Fruit fly (Drosophila melanogaster): ENCODE measurements around the gene Pli.
A peak's percentile ranks its signal among the peaks of the same experiment; 100 is the strongest.

Gene Pli

DNA sequence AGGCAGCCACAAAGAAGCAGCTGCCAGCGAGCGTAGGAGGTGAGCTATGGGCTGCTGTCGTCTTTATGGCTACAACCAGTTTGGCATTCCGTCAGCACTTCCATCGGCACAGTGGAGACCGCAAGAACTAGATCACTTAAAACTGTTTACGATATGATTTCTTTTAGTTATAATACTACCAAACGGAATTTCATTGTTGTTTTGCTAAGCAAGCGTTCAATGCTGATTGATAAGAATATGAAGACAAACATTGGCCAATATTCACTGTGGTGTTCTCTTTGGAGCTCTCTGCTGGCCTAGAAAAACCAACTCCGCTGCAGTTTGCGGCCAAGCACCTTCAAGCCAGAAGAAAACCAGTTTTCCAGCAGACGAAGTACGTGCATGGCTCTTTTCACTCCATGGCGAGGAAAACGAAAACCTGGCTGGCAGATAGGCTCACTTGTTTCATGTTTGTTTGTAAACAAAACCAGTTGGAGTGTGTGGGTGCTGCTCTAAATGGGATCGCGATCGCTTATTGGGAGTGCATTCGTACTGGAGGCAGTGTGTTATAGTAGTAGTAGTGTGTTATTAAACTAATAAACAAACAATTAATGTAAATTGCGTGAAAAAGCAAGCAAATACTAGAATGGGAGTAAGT lies 72.2 kb downstream of the Pli start (continued):
- TF ChIP-seq bsh (GFP tag; optimal IDR thresholded peaks at IDR 0.05) (peak in 1 of 2 experiments; percentile 38), sd (tag; optimal IDR thresholded peaks at IDR 0.05) (peak; percentile 86), Side (GFP tag; optimal IDR thresholded peaks at IDR 0.05) (peak; percentile 17), CG32772 (GFP tag; IDR thresholded peaks at IDR 0.05) (peak; percentile 33; the same call in 1 of the 2 replicates), Hmx (GFP tag; optimal IDR thresholded peaks at IDR 0.05) (no peak), Elba2 (GFP tag; optimal IDR thresholded peaks at IDR 0.05) (peak; percentile 40), CG8089 (GFP tag; optimal IDR thresholded peaks at IDR 0.05) (no peak), shn (GFP tag; optimal IDR thresholded peaks at IDR 0.05) (peak; percentile 36), CG6272 (GFP tag; IDR thresholded peaks at IDR 0.05) (0 out of 2 replicates have a peak, but pooled peaks have one; percentile 23), CG11085 (GFP tag; IDR thresholded peaks at IDR 0.05) (0 out of 2 replicates have a peak, but pooled peaks have one; percentile 36), row (GFP tag; IDR thresholded peaks at IDR 0.05) (peak; percentile 66), Ssrp (tag; optimal IDR thresholded peaks at IDR 0.05) (peak; percentile 26), pho (GFP tag; optimal IDR thresholded peaks at IDR 0.05) (peak; percentile 1), luna (GFP tag; optimal IDR thresholded peaks at IDR 0.05) (no peak), onecut (GFP tag; IDR thresholded peaks at IDR 0.05) (0 out of 2 replicates have a peak, but pooled peaks have one; percentile 22), HLH3B (GFP tag; IDR thresholded peaks at IDR 0.05) (peak; percentile 47), NC2α (GFP tag; optimal IDR thresholded peaks at IDR 0.05) (no peak), CG3407 (GFP tag; optimal IDR thresholded peaks at IDR 0.05) (peak; percentile 29), CG4617 (GFP tag; optimal IDR thresholded peaks at IDR 0.05; ENCODE audit: borderline replicate concordance) (no peak), CG8924 (tag; optimal IDR thresholded peaks at IDR 0.05) (peak; percentile 22), Sry-β (GFP tag; optimal IDR thresholded peaks at IDR 0.05) (no peak), lov (optimal IDR thresholded peaks at IDR 0.05) (no peak), lov (GFP tag; IDR thresholded peaks at IDR 0.05) (no peak), slbo (GFP tag; IDR thresholded peaks at IDR 0.05) (peak; percentile 33; the same call in 1 of the 2 replicates), CG13424 (tag; optimal IDR thresholded peaks at IDR 0.05) (peak; percentile 62), gce (GFP tag; IDR thresholded peaks at IDR 0.05) (0 out of 3 replicates have a peak, but pooled peaks have one; percentile 41), ci (GFP tag; IDR thresholded peaks at IDR 0.05) (peak; percentile 38; the same call in 1 of the 3 replicates), CG31365 (tag; optimal IDR thresholded peaks at IDR 0.05) (peak; percentile 25), Mrtf (GFP tag; IDR thresholded peaks at IDR 0.05) (no peak; the same call in 2 of the 3 replicates), CG1647 (GFP tag; optimal IDR thresholded peaks at IDR 0.05) (peak; percentile 9), Drgx (GFP tag; IDR thresholded peaks at IDR 0.05) (peak; percentile 90), esg (GFP tag; conservative IDR thresholded peaks at IDR 0.05) (no peak), Rx (GFP tag; IDR thresholded peaks at IDR 0.05) (0 out of 2 replicates have a peak, but pooled peaks have one; percentile 28), run (tag; optimal IDR thresholded peaks at IDR 0.05) (peak; percentile 4), knrl (GFP tag; IDR thresholded peaks at IDR 0.05; ENCODE audit: partially characterized antibody) (no peak), Ptx1 (GFP tag; IDR thresholded peaks at IDR 0.05) (0 out of 2 replicates have a peak, but pooled peaks have one; percentile 20), CG9932 (GFP tag; IDR thresholded peaks at IDR 0.05) (0 out of 2 replicates have a peak, but pooled peaks have one; percentile 37), az2 (GFP tag; optimal IDR thresholded peaks at IDR 0.05) (peak; percentile 25), CG4328 (GFP tag; optimal IDR thresholded peaks at IDR 0.05) (peak; percentile 28), lmd (GFP tag; IDR thresholded peaks at IDR 0.05) (peak; percentile 38), dysf (GFP tag; IDR thresholded peaks at IDR 0.05) (peak; percentile 58; the same call in 2 of the 3 replicates), CG32767 (GFP tag; IDR thresholded peaks at IDR 0.05) (peak; percentile 41; the same call in 1 of the 2 replicates), H2.0 (GFP tag; IDR thresholded peaks at IDR 0.05) (peak; percentile 53), YL-1 (GFP tag; optimal IDR thresholded peaks at IDR 0.05) (peak; percentile 12), repo (GFP tag; optimal IDR thresholded peaks at IDR 0.05) (no peak), CG4424 (GFP tag; optimal IDR thresholded peaks at IDR 0.05) (peak; percentile 5), ato (GFP tag; IDR thresholded peaks at IDR 0.05; ENCODE audit: partially characterized antibody) (no peak), E2f2 (GFP tag; IDR thresholded peaks at IDR 0.05) (peak; percentile 36; the same call in 1 of the 2 replicates), insv (GFP tag; optimal IDR thresholded peaks at IDR 0.05) (peak in 1 of 2 experiments; percentile 66), fd3F (GFP tag; optimal IDR thresholded peaks at IDR 0.05) (peak; percentile 25)

Data from whole organism, embryonic.